Worm (Caenorhabditis elegans) whole organism, L4/young adult: ENCODE measurements around the gene hlh-27.

ENCODE experiments used
- dao-5 ChIP-seq: sonication (generic microtip); optimal IDR thresholded peaks from 2 replicates; lab custom pipeline; 2016; ENCODE audit warnings: missing genotype, missing genetic modification characterization, moderate library complexity, missing compliant biosample characterization
- him-1 ChIP-seq: sonication (generic microtip); optimal IDR thresholded peaks from 2 replicates; lab custom pipeline; 2016; ENCODE audit warnings: missing genotype, missing genetic modification reagents, missing genetic modification characterization, missing compliant biosample characterization

ce11 chrII:5547442-5547894 is 7.5 kb upstream of the hlh-27 start, which contains the start of gene acdh-2:
- no peak for TF ChIP-seq him-1
- no peak for TF ChIP-seq dao-5 (tag; lab: Kevin White, UChicago)
